Worm (Caenorhabditis elegans) whole organism, L4 larva: ENCODE results near the gene H11E01.3.

ENCODE experiments used
- ces-1 ChIP-seq: fragments of 150-350 bp; sonication (generic microtip); optimal IDR thresholded peaks from 4 replicates; lab custom pipeline; 2014; ENCODE audit warnings: missing biosample characterization, missing genetic modification reagents, missing genetic modification characterization
- hlh-30 ChIP-seq: sonication (generic microtip); optimal IDR thresholded peaks from 2 replicates; lab custom pipeline; 2017; ENCODE audit warnings: antibody characterized with exemption, mild to moderate bottlenecking, missing genetic modification characterization, missing compliant biosample characterization; ENCODE audit not compliant: insufficient read depth
- jun-1 ChIP-seq: fragments of 150-350 bp; optimal IDR thresholded peaks from 2 replicates; lab custom pipeline; 2014; ENCODE audit warnings: missing biosample characterization, missing genetic modification reagents, missing genetic modification characterization
- lin-39 ChIP-seq: fragments of 150-350 bp; optimal IDR thresholded peaks from 2 replicates; lab custom pipeline; 2014; ENCODE audit warnings: missing biosample characterization, missing genetic modification reagents, missing genetic modification characterization
- mdl-1 ChIP-seq, 2 experiments: fragments of 150-350 bp in 1 of 2; sonication (generic microtip) in 1 of 2; optimal IDR thresholded peaks; 2 replicates each; lab custom pipeline; 2014 to 2017; ENCODE audit warnings: missing biosample characterization in 2 of 2, missing genetic modification characterization in 2 of 2

DNA sequence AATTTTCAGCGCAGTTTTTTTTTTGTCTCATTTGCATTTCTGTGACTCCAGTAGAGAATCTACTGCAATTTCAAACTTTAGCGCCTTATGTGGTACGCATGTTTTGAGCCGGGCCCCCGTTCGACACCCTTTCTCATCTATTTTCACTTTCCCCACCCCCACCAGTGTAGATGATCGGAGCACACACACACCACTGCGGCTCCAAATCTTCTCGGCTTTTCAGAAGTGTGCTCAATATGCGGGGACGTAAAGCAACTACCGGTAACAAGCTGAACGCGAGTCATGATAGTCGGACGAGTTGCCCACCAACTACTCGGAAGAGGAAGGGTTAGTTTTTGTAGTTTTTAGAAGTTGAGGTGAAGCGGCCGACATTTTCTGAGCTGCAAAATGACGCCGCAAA lies 8.2 kb downstream of the H11E01.3 start:
- TF ChIP-seq lin-39 (tag; lab: Kevin White, UChicago) (no peak), hlh-30 (tag; lab: Kevin White, UChicago) (no peak), jun-1 (tag; lab: Kevin White, UChicago) (no peak), mdl-1 (tag; optimal IDR thresholded peaks at IDR 0.05; lab: Kevin White, UChicago) (no peak), ces-1 (GFP tag; lab: Kevin White, UChicago) (no peak)
